Fruit fly (Drosophila melanogaster) whole organism, embryonic: ENCODE measurements around the gene Polr2M.

Experiments used
- CG3065 ChIP-seq: fragments of 200-800 bp; sonication (Bioruptor generic); optimal IDR thresholded peaks from 2 replicates; lab custom pipeline; 2016; ENCODE audit warnings: missing biosample characterization, missing genetic modification characterization
- CG3407 ChIP-seq: fragments of 200-800 bp; sonication (Bioruptor generic); optimal IDR thresholded peaks from 2 replicates; lab custom pipeline; 2018; ENCODE audit warnings: missing biosample characterization, mild to moderate bottlenecking, missing genetic modification characterization
- Hr51 ChIP-seq, 2 experiments: fragments of 200-800 bp; sonication (Bioruptor generic); optimal IDR thresholded peaks; 2 replicates in 1 of 2; 3 replicates in 1 of 2; lab custom pipeline; 2016 to 2018; ENCODE audit warnings: missing biosample characterization in 2 of 2, missing genetic modification characterization in 2 of 2, mild to moderate bottlenecking in 1 of 2, moderate library complexity in 1 of 2
- Neu2 ChIP-seq: fragments of 200-800 bp; sonication (Bioruptor generic); optimal IDR thresholded peaks from 3 replicates; lab custom pipeline; 2016; ENCODE audit warnings: missing biosample characterization, missing genetic modification characterization, borderline replicate concordance
- Sin3A ChIP-seq: fragments of >200 bp; optimal IDR thresholded peaks from 2 replicates; lab custom pipeline; 2018
- Sry-β ChIP-seq: fragments of 200-800 bp; sonication (Bioruptor generic); optimal IDR thresholded peaks from 2 replicates; lab custom pipeline; 2018; ENCODE audit warnings: missing biosample characterization, mild to moderate bottlenecking, missing genetic modification characterization, moderate library complexity
- chif ChIP-seq, 2 experiments: fragments of 200-800 bp; sonication (Bioruptor generic); optimal IDR thresholded peaks; 3 replicates each; lab custom pipeline; 2016; ENCODE audit warnings: missing biosample characterization in 2 of 2, missing genetic modification characterization in 2 of 2
- chm ChIP-seq: fragments of 200-800 bp; sonication (Bioruptor generic); IDR thresholded peaks from 2 replicates; pipeline ENCODE4 v1.3.6; 2022; ENCODE audit warnings: missing biosample characterization, missing genetic modification characterization
- ro ChIP-seq: fragments of 200-800 bp; sonication (Bioruptor generic); IDR thresholded peaks from 2 replicates; pipeline ENCODE4 v1.3.6; 2022; ENCODE audit warnings: missing biosample characterization, missing genetic modification characterization
- trem ChIP-seq: fragments of 200-800 bp; optimal IDR thresholded peaks from 3 replicates; lab custom pipeline; 2019; ENCODE audit warnings: missing biosample characterization, mild to moderate bottlenecking, missing genetic modification characterization, moderate library complexity
- vvl ChIP-seq: fragments of 200-800 bp; sonication (Bioruptor generic); IDR thresholded peaks from 2 replicates; pipeline ENCODE4 v1.3.6; 2022; ENCODE audit warnings: missing biosample characterization, missing genetic modification characterization
- yki ChIP-seq: fragments of >200 bp; optimal IDR thresholded peaks from 3 replicates; lab custom pipeline; 2018
- zen ChIP-seq: fragments of 200-800 bp; sonication (Bioruptor generic); optimal IDR thresholded peaks from 3 replicates; lab custom pipeline; 2018; ENCODE audit warnings: missing biosample characterization, mild to moderate bottlenecking, missing genetic modification characterization, moderate library complexity

dm6 chr3R:19228080-19228479 is 1.2 kb upstream of the Polr2M start, which contains the start of gene CG11703:
- TF ChIP-seq Sin3A (lab: Kevin White, UChicago) (no peak), vvl (GFP tag; lab: Robert Waterston, UW) (no peak), Sry-β (GFP tag; lab: Kevin White, UChicago) (no peak), zen (tag; lab: Kevin White, UChicago) (no peak), Neu2 (GFP tag; lab: Kevin White, UChicago) (no peak), CG3065 (no peak), chif (GFP tag; optimal IDR thresholded peaks at IDR 0.05; lab: Kevin White, UChicago) (no peak), Hr51 (GFP tag; optimal IDR thresholded peaks at IDR 0.05; lab: Kevin White, UChicago) (no peak), yki (lab: Kevin White, UChicago) (no peak), CG3407 (GFP tag; lab: Kevin White, UChicago) (no peak), trem (tag; lab: Kevin White, UChicago) (no peak), chm (no peak), ro (GFP tag; lab: Robert Waterston, UW) (no peak)
